Worm (Caenorhabditis elegans): Measurements from ENCODE around the gene ZK697.1.

ZK697.1 gene

DNA sequence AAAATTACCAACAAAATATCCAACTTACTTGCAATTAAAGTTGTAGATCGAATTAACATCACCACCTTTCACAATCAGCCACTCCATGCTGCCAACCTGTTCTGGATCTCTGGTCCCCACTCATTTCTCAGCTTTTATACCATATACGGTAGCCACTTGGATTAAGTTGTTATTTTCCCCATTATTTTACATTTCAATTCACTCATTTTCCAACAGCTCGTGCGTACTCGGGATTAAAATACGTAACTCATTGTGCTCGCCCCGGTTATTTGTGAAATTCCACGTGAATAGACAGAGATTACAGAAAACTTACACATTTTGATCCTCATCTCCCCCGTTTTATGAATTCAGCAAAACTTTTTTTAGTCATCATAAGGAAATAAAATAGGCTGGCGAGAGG is 50.4 kb downstream of the ZK697.1 start, which contains the start of gene srt-41:
srt-41 (minus strand) TSS at position 101 of the 400 bp plus-strand sequence.
- TF ChIP-seq C34B4.2 (tag; optimal IDR thresholded peaks at IDR 0.05) (no peak), pax-3 (tag; optimal IDR thresholded peaks at IDR 0.05) (peak; percentile 14)

All from whole organism, L1 larva.